Fruit fly (Drosophila melanogaster): ENCODE results near the gene Blos2.

The Blos2 gene

dm6 chr3L:11061200-11061599 is at the start of gene Blos2, which contains the start of gene CG6321 (continued):
- peak; percentile 93 for TF ChIP-seq bigmax (GFP tag; optimal IDR thresholded peaks at IDR 0.05)
- TF ChIP-seq ERR (GFP tag; optimal IDR thresholded peaks at IDR 0.05) = no peak
- TF ChIP-seq Rx (GFP tag; IDR thresholded peaks at IDR 0.05) = peak; percentile 17; the same call in 1 of the 2 replicates
- peak; percentile 30 for TF ChIP-seq CG4854 (GFP tag; optimal IDR thresholded peaks at IDR 0.05)
- TF ChIP-seq CG7556 (GFP tag; optimal IDR thresholded peaks at IDR 0.05) = peak; percentile 79
- TF ChIP-seq bsh (GFP tag; optimal IDR thresholded peaks at IDR 0.05) = peak; percentile 54 to 80
- no peak for TF ChIP-seq CG6175 (GFP tag; IDR thresholded peaks at IDR 0.05)
- no peak for TF ChIP-seq crol (GFP tag; IDR thresholded peaks at IDR 0.05)
- TF ChIP-seq CG32772 (GFP tag; IDR thresholded peaks at IDR 0.05) = 0 out of 2 replicates have a peak, but pooled peaks have one; percentile 5
- peak; percentile 30 for TF ChIP-seq slp2 (GFP tag; optimal IDR thresholded peaks at IDR 0.05)
- no peak for TF ChIP-seq CG4282 (GFP tag; optimal IDR thresholded peaks at IDR 0.05)
- TF ChIP-seq Oli (tag; optimal IDR thresholded peaks at IDR 0.05) = peak; percentile 78
- 0 out of 2 replicates have a peak, but pooled peaks have one; percentile 45 for TF ChIP-seq CG31224 (GFP tag; IDR thresholded peaks at IDR 0.05)
- TF ChIP-seq al (GFP tag; IDR thresholded peaks at IDR 0.05) = peak; percentile 60; the same call in 1 of the 2 replicates
- TF ChIP-seq CG18764 (GFP tag; optimal IDR thresholded peaks at IDR 0.05) = peak; percentile 4
- TF ChIP-seq Jarid2 (GFP tag; optimal IDR thresholded peaks at IDR 0.05) = no peak
- peak; percentile 66 for TF ChIP-seq Atf6 (GFP tag; IDR thresholded peaks at IDR 0.05)
- peak; percentile 48; the same call in 2 of the 3 replicates for TF ChIP-seq croc (GFP tag; conservative IDR thresholded peaks at IDR 0.05)
- peak; percentile 79 for TF ChIP-seq CG12769 (tag; optimal IDR thresholded peaks at IDR 0.05)
- no peak for TF ChIP-seq TFAM (GFP tag; optimal IDR thresholded peaks at IDR 0.05)
- TF ChIP-seq HLHmδ (GFP tag; optimal IDR thresholded peaks at IDR 0.05) = no peak
- TF ChIP-seq sens-2 (GFP tag; IDR thresholded peaks at IDR 0.05) = no peak
- TF ChIP-seq ranshi (GFP tag; IDR thresholded peaks at IDR 0.05) = peak; percentile 65; the same call in 1 of the 2 replicates
- no peak for TF ChIP-seq CG2129 (GFP tag; IDR thresholded peaks at IDR 0.05; ENCODE audit: partially characterized antibody)
- TF ChIP-seq CG8281 (tag; optimal IDR thresholded peaks at IDR 0.05) = peak; percentile 33
- TF ChIP-seq CG12236 (GFP tag; optimal IDR thresholded peaks at IDR 0.05) = peak; percentile 18
- peak; percentile 29 for TF ChIP-seq CG31388 (GFP tag; optimal IDR thresholded peaks at IDR 0.05)
- TF ChIP-seq onecut (GFP tag; IDR thresholded peaks at IDR 0.05) = peak; percentile 76
- TF ChIP-seq CG12299 (tag; optimal IDR thresholded peaks at IDR 0.05) = peak; percentile 76
- TF ChIP-seq CG7357 (GFP tag; IDR thresholded peaks at IDR 0.05) = peak; percentile 45; the same call in 1 of the 3 replicates
- TF ChIP-seq tll (GFP tag; optimal IDR thresholded peaks at IDR 0.05) = no peak
- peak; percentile 3 for TF ChIP-seq tx (GFP tag; optimal IDR thresholded peaks at IDR 0.05)
- TF ChIP-seq CG34376 (GFP tag; optimal IDR thresholded peaks at IDR 0.05) = peak; percentile 17
- TF ChIP-seq Usf (GFP tag; optimal IDR thresholded peaks at IDR 0.05) = no peak
- peak; percentile 24 for TF ChIP-seq CG3407 (GFP tag; optimal IDR thresholded peaks at IDR 0.05)
- TF ChIP-seq HHEX (GFP tag; optimal IDR thresholded peaks at IDR 0.05) = peak; percentile 72
- no peak for TF ChIP-seq CG2889 (GFP tag; IDR thresholded peaks at IDR 0.05)
- TF ChIP-seq Dip3 (GFP tag; optimal IDR thresholded peaks at IDR 0.05) = peak; percentile 46
- peak; percentile 25 for TF ChIP-seq CG2116 (GFP tag; optimal IDR thresholded peaks at IDR 0.05)
- TF ChIP-seq CG7928 (GFP tag; optimal IDR thresholded peaks at IDR 0.05) = no peak
- TF ChIP-seq CG2712 (tag; optimal IDR thresholded peaks at IDR 0.05) = peak; percentile 89
- no peak for TF ChIP-seq ftz-f1 (GFP tag; optimal IDR thresholded peaks at IDR 0.05)
- TF ChIP-seq kni (GFP tag; optimal IDR thresholded peaks at IDR 0.05) = no peak
- TF ChIP-seq Elba2 (GFP tag; optimal IDR thresholded peaks at IDR 0.05) = no peak
- TF ChIP-seq CG9727 (GFP tag; optimal IDR thresholded peaks at IDR 0.05) = peak; percentile 64
- TF ChIP-seq zfh1 (GFP tag; IDR thresholded peaks at IDR 0.05) = peak; percentile 54
- TF ChIP-seq CG2120 (GFP tag; optimal IDR thresholded peaks at IDR 0.05) = peak; percentile 82
- peak; percentile 81 for TF ChIP-seq gcm (GFP tag; optimal IDR thresholded peaks at IDR 0.05)
- TF ChIP-seq gcm2 (GFP tag; optimal IDR thresholded peaks at IDR 0.05) = peak; percentile 24
- TF ChIP-seq CG1233 (GFP tag; optimal IDR thresholded peaks at IDR 0.05) = peak; percentile 64
- peak; percentile 35; the same call in 1 of the 3 replicates for TF ChIP-seq ken (GFP tag; IDR thresholded peaks at IDR 0.05)
